Worm (Caenorhabditis elegans) whole organism, L3 larva: ENCODE measurements around the gene M03F8.7.

Experiments
- elt-2 ChIP-seq: sonication (generic microtip); optimal IDR thresholded peaks from 2 replicates; lab custom pipeline; 2016; ENCODE audit warnings: missing genetic modification reagents, mild to moderate bottlenecking, missing genetic modification characterization, missing compliant biosample characterization
- pha-4 ChIP-seq: fragments of 150-350 bp; optimal IDR thresholded peaks from 2 replicates; lab custom pipeline; 2014; ENCODE audit warnings: missing biosample characterization, missing genetic modification reagents, missing genetic modification characterization

DNA sequence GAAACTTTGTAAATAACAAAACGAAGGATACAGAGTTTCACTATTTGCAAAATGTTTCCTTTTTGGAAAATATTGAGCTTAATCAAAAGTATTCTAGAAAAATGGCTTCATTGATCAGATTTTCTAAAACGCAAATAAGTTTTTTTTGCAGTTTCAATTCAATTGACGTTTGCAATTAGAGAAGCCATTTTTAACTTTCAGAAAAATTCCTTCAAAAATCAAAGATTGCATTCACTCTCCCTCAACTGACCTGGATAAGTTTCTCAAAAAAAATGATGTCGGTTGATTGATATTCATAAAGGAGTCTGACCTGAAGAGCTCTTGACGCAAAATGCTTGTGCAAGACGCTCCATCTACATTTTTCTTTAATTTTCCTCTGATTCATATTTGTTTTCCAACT is 37.0 kb downstream of the M03F8.7 start:
- TF ChIP-seq pha-4 (tag; lab: Kevin White, UChicago) (no peak), elt-2 (tag; lab: Kevin White, UChicago) (no peak)
